Worm (Caenorhabditis elegans) whole organism, young adult: ENCODE results near the gene adm-2.

ENCODE experiments used
- B0019.2 ChIP-seq: fragments of 200-800 bp; sonication (Bioruptor generic); conservative IDR thresholded peaks from 2 replicates; pipeline ENCODE4 v1.3.6; 2022; ENCODE audit warnings: missing genetic modification reagents, missing genetic modification characterization, missing compliant biosample characterization
- B0261.1 ChIP-seq: sonication (generic microtip); optimal IDR thresholded peaks from 2 replicates; lab custom pipeline; 2016; ENCODE audit warnings: mild to moderate bottlenecking, missing genetic modification characterization, moderate library complexity, missing compliant biosample characterization
- C17E4.6 ChIP-seq: fragments of 200-800 bp; sonication (Bioruptor generic); IDR thresholded peaks from 2 replicates; pipeline ENCODE4 v1.3.6; 2022; ENCODE audit warnings: missing genetic modification reagents, missing genetic modification characterization, missing compliant biosample characterization
- F22D6.2 ChIP-seq: sonication (generic microtip); optimal IDR thresholded peaks from 2 replicates; lab custom pipeline; 2016; ENCODE audit warnings: mild to moderate bottlenecking, missing genetic modification characterization, missing compliant biosample characterization
- F52B5.7 ChIP-seq: sonication (generic microtip); optimal IDR thresholded peaks from 2 replicates; lab custom pipeline; 2016; ENCODE audit warnings: mild to moderate bottlenecking, missing genetic modification characterization, missing compliant biosample characterization
- F57C9.4 ChIP-seq: sonication (generic microtip); optimal IDR thresholded peaks from 2 replicates; lab custom pipeline; 2017; ENCODE audit warnings: mild to moderate bottlenecking, missing genetic modification characterization, missing compliant biosample characterization
- Y56A3A.18 ChIP-seq: fragments of 200-800 bp; sonication (Bioruptor generic); IDR thresholded peaks from 2 replicates; pipeline ENCODE4 v1.3.6; 2022; ENCODE audit warnings: missing genetic modification reagents, missing genetic modification characterization, missing compliant biosample characterization
- Y79H2A.3 ChIP-seq: fragments of 200-800 bp; sonication (Bioruptor generic); conservative IDR thresholded peaks from 2 replicates; pipeline ENCODE4 v1.3.6; 2022; ENCODE audit warnings: missing genetic modification reagents, missing genetic modification characterization, missing compliant biosample characterization
- ZK185.1 ChIP-seq: sonication (generic microtip); optimal IDR thresholded peaks from 2 replicates; lab custom pipeline; 2016; ENCODE audit warnings: mild to moderate bottlenecking, missing genetic modification characterization, missing compliant biosample characterization; ENCODE audit not compliant: poor library complexity, severe bottlenecking
- akir-1 ChIP-seq: fragments of 200-800 bp; sonication (Bioruptor generic); optimal IDR thresholded peaks from 2 replicates; lab custom pipeline; 2018; ENCODE audit warnings: mild to moderate bottlenecking, missing genetic modification characterization, moderate library complexity, missing compliant biosample characterization
- aptf-2 ChIP-seq: fragments of 200-800 bp; sonication (Bioruptor generic); conservative IDR thresholded peaks from 2 replicates; pipeline ENCODE4 v1.3.6; 2022; ENCODE audit warnings: missing genetic modification reagents, missing genetic modification characterization, missing compliant biosample characterization
- aptf-3 ChIP-seq: fragments of 200-800 bp; sonication (Bioruptor generic); IDR thresholded peaks from 2 replicates; pipeline ENCODE4 v1.3.6; 2022; ENCODE audit warnings: missing genetic modification characterization, missing compliant biosample characterization
- atf-7 ChIP-seq: sonication (generic microtip); optimal IDR thresholded peaks from 2 replicates; lab custom pipeline; 2017; ENCODE audit warnings: mild to moderate bottlenecking, missing genetic modification characterization, missing compliant biosample characterization
- attf-3 ChIP-seq: fragments of 200-800 bp; sonication (Bioruptor generic); conservative IDR thresholded peaks from 2 replicates; pipeline ENCODE4 v1.3.6; 2022; ENCODE audit warnings: missing genetic modification reagents, missing genetic modification characterization, missing compliant biosample characterization
- ceh-79 ChIP-seq: sonication (generic microtip); optimal IDR thresholded peaks from 2 replicates; lab custom pipeline; 2017; ENCODE audit warnings: mild to moderate bottlenecking, missing genetic modification characterization, missing compliant biosample characterization
- die-1 ChIP-seq: sonication (generic microtip); optimal IDR thresholded peaks from 2 replicates; lab custom pipeline; 2016; ENCODE audit warnings: missing genotype, mild to moderate bottlenecking, missing genetic modification characterization, missing compliant biosample characterization
- dox-1 ChIP-seq: fragments of 200-800 bp; sonication (Bioruptor generic); IDR thresholded peaks from 2 replicates; pipeline ENCODE4 v1.3.6; 2022; ENCODE audit warnings: missing genetic modification reagents, missing genetic modification characterization, missing compliant biosample characterization
- egl-18 ChIP-seq: fragments of 200-800 bp; sonication (Bioruptor generic); IDR thresholded peaks from 2 replicates; pipeline ENCODE4 v1.3.6; 2022; ENCODE audit warnings: missing genetic modification reagents, missing genetic modification characterization, missing compliant biosample characterization
- egl-44 ChIP-seq: fragments of 200-800 bp; sonication (Bioruptor generic); IDR thresholded peaks from 2 replicates; pipeline ENCODE4 v1.3.6; 2022; ENCODE audit warnings: missing genetic modification reagents, missing genetic modification characterization, missing compliant biosample characterization
- egrh-3 ChIP-seq: fragments of 200-800 bp; sonication (Bioruptor generic); IDR thresholded peaks from 2 replicates; pipeline ENCODE4 v1.3.6; 2022; ENCODE audit warnings: missing genetic modification reagents, missing genetic modification characterization, missing compliant biosample characterization
- ets-4 ChIP-seq: fragments of 200-800 bp; sonication (Bioruptor generic); optimal IDR thresholded peaks from 2 replicates; lab custom pipeline; 2018; ENCODE audit warnings: mild to moderate bottlenecking, missing genetic modification characterization, missing compliant biosample characterization
- hlh-12 ChIP-seq: sonication (generic microtip); optimal IDR thresholded peaks from 2 replicates; lab custom pipeline; 2016; ENCODE audit warnings: missing genetic modification characterization, missing compliant biosample characterization
- hlh-26 ChIP-seq: fragments of 200-800 bp; sonication (Bioruptor generic); conservative IDR thresholded peaks from 2 replicates; pipeline ENCODE4 v1.3.6; 2022; ENCODE audit warnings: missing genetic modification reagents, missing genetic modification characterization, missing compliant biosample characterization
- hmg-1.2 ChIP-seq: fragments of 200-800 bp; sonication (Bioruptor generic); IDR thresholded peaks from 2 replicates; pipeline ENCODE4 v1.3.6; 2022; ENCODE audit warnings: missing genetic modification reagents, missing genetic modification characterization, missing compliant biosample characterization
- hrde-1 ChIP-seq: sonication (generic microtip); optimal IDR thresholded peaks from 2 replicates; lab custom pipeline; 2016; ENCODE audit warnings: missing genetic modification characterization, mild to moderate bottlenecking, missing compliant biosample characterization, moderate library complexity, missing genotype, missing genetic modification reagents, borderline replicate concordance
- hsf-1 ChIP-seq: fragments of 200-800 bp; sonication (Bioruptor generic); IDR thresholded peaks from 2 replicates; pipeline ENCODE4 v1.3.6; 2022; ENCODE audit warnings: missing genetic modification reagents, missing genetic modification characterization, missing compliant biosample characterization
- let-526 ChIP-seq: fragments of 200-800 bp; sonication (Bioruptor generic); IDR thresholded peaks from 2 replicates; pipeline ENCODE4 v1.3.6; 2022; ENCODE audit warnings: missing genetic modification reagents, missing genetic modification characterization, missing compliant biosample characterization
- let-607 ChIP-seq, 2 experiments: fragments of 200-800 bp in 1 of 2; sonication (Bioruptor generic) in 1 of 2; sonication (generic microtip) in 1 of 2; optimal IDR thresholded peaks; 2 replicates each; lab custom pipeline; 2016 to 2018; ENCODE audit warnings: mild to moderate bottlenecking in 2 of 2, missing compliant biosample characterization in 2 of 2, missing genetic modification characterization in 2 of 2, moderate library complexity in 2 of 2, missing genotype in 1 of 2
- lin-40 ChIP-seq: sonication (generic microtip); optimal IDR thresholded peaks from 2 replicates; lab custom pipeline; 2016; ENCODE audit warnings: missing genetic modification characterization, mild to moderate bottlenecking, missing compliant biosample characterization, missing genotype, missing genetic modification reagents
- lir-1 ChIP-seq: fragments of 200-800 bp; sonication (Bioruptor generic); conservative IDR thresholded peaks from 2 replicates; pipeline ENCODE4 v1.3.6; 2022; ENCODE audit warnings: missing genetic modification reagents, missing genetic modification characterization, missing compliant biosample characterization
- madf-10 ChIP-seq: sonication (generic microtip); optimal IDR thresholded peaks from 2 replicates; lab custom pipeline; 2016; ENCODE audit warnings: mild to moderate bottlenecking, missing genetic modification characterization, missing compliant biosample characterization
- madf-3 ChIP-seq: fragments of 200-800 bp; sonication (Bioruptor generic); IDR thresholded peaks from 2 replicates; pipeline ENCODE4 v1.3.6; 2022; ENCODE audit warnings: missing genetic modification reagents, missing genetic modification characterization, missing compliant biosample characterization
- mes-4 ChIP-seq: sonication (generic microtip); optimal IDR thresholded peaks from 2 replicates; lab custom pipeline; 2016; ENCODE audit warnings: missing genotype, missing genetic modification characterization, missing compliant biosample characterization
- nfya-1 ChIP-seq: sonication (generic microtip); optimal IDR thresholded peaks from 2 replicates; lab custom pipeline; 2017; ENCODE audit warnings: antibody characterized with exemption, missing compliant biosample characterization, missing genetic modification characterization, borderline replicate concordance; ENCODE audit not compliant: insufficient read depth
- nhr-120 ChIP-seq: fragments of 200-800 bp; sonication (Bioruptor generic); IDR thresholded peaks from 2 replicates; pipeline ENCODE4 v1.3.6; 2022; ENCODE audit warnings: missing genetic modification characterization, missing compliant biosample characterization
- pbrm-1 ChIP-seq: fragments of 200-800 bp; sonication (Bioruptor generic); IDR thresholded peaks from 2 replicates; pipeline ENCODE4 v1.3.6; 2022; ENCODE audit warnings: missing genetic modification reagents, missing genetic modification characterization, missing compliant biosample characterization
- rcor-1 ChIP-seq: fragments of 200-800 bp; sonication (Bioruptor generic); IDR thresholded peaks from 2 replicates; pipeline ENCODE4 v1.3.6; 2022; ENCODE audit warnings: missing genetic modification reagents, missing genetic modification characterization, missing compliant biosample characterization
- snpc-1.1 ChIP-seq: sonication (generic microtip); optimal IDR thresholded peaks from 2 replicates; lab custom pipeline; 2017; ENCODE audit warnings: missing genetic modification characterization, mild to moderate bottlenecking, missing compliant biosample characterization, antibody characterized with exemption, moderate library complexity, missing genotype, missing genetic modification reagents; ENCODE audit not compliant: insufficient read depth
- sptf-2 ChIP-seq: fragments of 200-800 bp; sonication (Bioruptor generic); optimal IDR thresholded peaks from 2 replicates; lab custom pipeline; 2018; ENCODE audit warnings: mild to moderate bottlenecking, missing genetic modification characterization, missing compliant biosample characterization
- ztf-18 ChIP-seq: sonication (generic microtip); optimal IDR thresholded peaks from 2 replicates; lab custom pipeline; 2016; ENCODE audit warnings: missing genotype, mild to moderate bottlenecking, missing genetic modification characterization, missing compliant biosample characterization
- ztf-25 ChIP-seq: fragments of 200-800 bp; sonication (Bioruptor generic); IDR thresholded peaks from 2 replicates; pipeline ENCODE4 v1.3.6; 2022; ENCODE audit warnings: missing genetic modification reagents, missing genetic modification characterization, missing compliant biosample characterization
- ztf-6 ChIP-seq: fragments of 200-800 bp; sonication (Bioruptor generic); IDR thresholded peaks from 2 replicates; pipeline ENCODE4 v1.3.6; 2022; ENCODE audit warnings: missing genetic modification reagents, missing genetic modification characterization, missing compliant biosample characterization

adm-2 gene

DNA sequence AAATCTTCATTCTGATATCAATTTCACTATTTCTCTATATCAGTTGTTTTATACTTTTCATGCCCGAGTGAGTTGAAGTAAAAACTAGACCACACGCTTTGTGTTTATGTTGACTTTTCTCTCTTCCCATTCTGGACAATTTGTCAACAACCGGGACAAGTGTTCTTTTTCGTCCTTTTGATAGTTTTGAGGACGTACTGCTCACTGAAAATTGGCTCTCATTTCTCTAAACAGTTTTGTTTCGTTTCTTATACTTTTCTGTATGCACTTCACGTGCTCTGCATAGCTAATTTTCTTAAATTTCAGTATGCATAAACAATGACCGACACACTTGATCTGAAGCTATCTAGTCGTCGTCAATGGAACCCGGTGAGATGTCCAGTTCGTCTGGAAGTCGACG lies at the start of gene adm-2:
adm-2 (plus strand) TSS at position 301 of the 400 bp plus-strand sequence.
- TF ChIP-seq ets-4 (GFP tag; lab: Kevin White, UChicago) (no peak), let-526 (GFP tag; lab: Robert Waterston, UW) (no peak), attf-3 (no peak), aptf-2 (GFP tag; lab: Robert Waterston, UW) (no peak), egrh-3 (GFP tag; lab: Robert Waterston, UW) (no peak), akir-1 (GFP tag; lab: Kevin White, UChicago) (no peak), die-1 (tag; lab: Kevin White, UChicago) (no peak), hlh-26 (no peak), nhr-120 (no peak), ceh-79 (tag; lab: Kevin White, UChicago) (no peak), ztf-25 (GFP tag; lab: Robert Waterston, UW) (no peak), sptf-2 (no peak), hlh-12 (no peak)

ce11 chrX:13638351-13638958 lies 49.3 kb upstream of the adm-2 start:
- TF ChIP-seq madf-3 (0 out of 2 replicates have a peak, but pooled peaks have one; percentile 40), hlh-12 (no peak)

DNA sequence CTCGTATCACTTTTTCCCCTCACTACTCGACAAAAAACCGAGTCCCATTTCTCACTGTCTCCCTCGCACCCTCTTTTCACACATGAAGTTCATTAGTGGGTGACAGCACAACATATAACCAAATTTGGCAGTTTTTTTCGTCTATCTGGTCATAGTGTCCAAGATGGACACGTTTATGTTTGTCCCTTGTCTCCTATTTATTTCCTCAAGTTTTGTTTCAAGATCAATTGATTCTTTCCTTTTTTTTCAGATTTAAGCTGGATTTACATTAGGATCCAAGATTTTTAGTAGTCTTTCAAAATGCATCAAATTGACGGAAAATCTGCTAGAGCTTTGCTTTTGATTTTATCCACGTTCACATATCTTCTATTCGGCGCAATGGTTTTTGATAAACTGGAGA lies 48.2 kb upstream of the adm-2 start, which contains the start of gene twk-20:
twk-20 (plus strand) TSS at position 301 of the 400 bp plus-strand sequence.
- TF ChIP-seq pbrm-1 (GFP tag; lab: Robert Waterston, UW) (no peak), nhr-120 (no peak), ets-4 (GFP tag; lab: Kevin White, UChicago) (no peak), Y56A3A.18 (GFP tag; lab: Robert Waterston, UW) (no peak), hrde-1 (tag; lab: Kevin White, UChicago) (no peak), aptf-3 (GFP tag; lab: Robert Waterston, UW) (no peak), hmg-1.2 (no peak), dox-1 (GFP tag; lab: Robert Waterston, UW) (no peak), ztf-6 (GFP tag; lab: Robert Waterston, UW) (no peak), B0261.1 (no peak)
- TF ChIP-seq, all 124 proteins: peak for 0

ce11 chrX:13644884-13645283 lies 42.9 kb upstream of the adm-2 start:
- TF ChIP-seq F22D6.2: no peak
- TF ChIP-seq hsf-1 (GFP tag; lab: Robert Waterston, UW): no peak
- TF ChIP-seq lin-40: no peak
- TF ChIP-seq Y56A3A.18 (GFP tag; lab: Robert Waterston, UW): no peak
- no peak for TF ChIP-seq ZK185.1

DNA sequence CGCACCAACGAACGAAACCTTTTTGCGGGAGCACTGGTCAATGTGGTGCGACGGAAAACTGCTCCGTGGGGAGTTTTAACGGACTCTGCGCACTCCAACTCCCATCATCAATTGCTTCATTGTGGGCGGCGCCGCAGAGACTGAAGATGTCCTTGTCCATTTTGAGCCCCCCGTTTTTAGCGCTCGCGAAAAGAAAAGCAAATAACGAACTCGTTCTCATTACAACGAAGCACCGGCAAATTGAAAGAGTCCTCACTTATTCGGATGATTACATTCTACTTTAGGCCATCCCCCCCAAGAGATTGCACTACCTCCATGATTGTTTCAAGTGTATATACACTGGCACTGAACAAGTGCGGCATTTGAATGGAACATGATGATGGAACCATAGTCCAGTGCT lies 41.0 kb upstream of the adm-2 start, which contains the start of gene acr-9:
acr-9 (minus strand) TSS at position 101 of the 400 bp plus-strand sequence.
- TF ChIP-seq F52B5.7 (tag; lab: Kevin White, UChicago) (no peak), B0019.2 (GFP tag; lab: Robert Waterston, UW) (no peak), B0261.1 (no peak), Y79H2A.3 (GFP tag; lab: Robert Waterston, UW) (no peak), hsf-1 (GFP tag; lab: Robert Waterston, UW) (no peak), snpc-1.1 (tag; lab: Kevin White, UChicago) (no peak), egl-44 (GFP tag; lab: Robert Waterston, UW) (no peak), mes-4 (no peak), C17E4.6 (GFP tag; lab: Robert Waterston, UW) (no peak), madf-10 (tag; lab: Kevin White, UChicago) (no peak), ztf-18 (tag; lab: Kevin White, UChicago) (no peak), lir-1 (GFP tag; lab: Robert Waterston, UW) (no peak), egl-18 (GFP tag; lab: Robert Waterston, UW) (no peak), let-607 (tag; optimal IDR thresholded peaks at IDR 0.05; lab: Kevin White, UChicago) (no peak), nfya-1 (tag; lab: Kevin White, UChicago) (no peak), rcor-1 (no peak), atf-7 (no peak), F57C9.4 (tag; lab: Kevin White, UChicago) (no peak), lin-40 (no peak)
